Worm (Caenorhabditis elegans) whole organism, L4/young adult: ENCODE results near the gene msp-78.
A peak's percentile ranks its signal among the peaks of the same experiment; 100 is the strongest.

Source experiments
- W03F9.2 ChIP-seq: fragments of 150-350 bp; optimal IDR thresholded peaks from 2 replicates; lab custom pipeline; 2014; ENCODE audit warnings: missing biosample characterization, missing genetic modification characterization
- dao-5 ChIP-seq: sonication (generic microtip); optimal IDR thresholded peaks from 2 replicates; lab custom pipeline; 2016; ENCODE audit warnings: missing genotype, missing genetic modification characterization, moderate library complexity, missing compliant biosample characterization
- him-1 ChIP-seq: sonication (generic microtip); optimal IDR thresholded peaks from 2 replicates; lab custom pipeline; 2016; ENCODE audit warnings: missing genotype, missing genetic modification reagents, missing genetic modification characterization, missing compliant biosample characterization

msp-78 gene

ce11 chrIV:9784689-9785088, 14.8 kb downstream of the msp-78 start, which contains the start of gene sre-4:
Gene sre-4 (minus strand): TSS chrIV:9784789.
- TF ChIP-seq W03F9.2 (tag; lab: Kevin White, UChicago) = no peak
- no peak for TF ChIP-seq him-1 (tag; lab: Kevin White, UChicago)
- no peak for TF ChIP-seq dao-5 (tag; lab: Kevin White, UChicago)

- no peak for TF ChIP-seq dao-5 (tag; lab: Kevin White, UChicago)
These were observed 19.6 kb downstream of the msp-78 start, which contains the start of gene T13F2.4 for ce11 chrIV:9789496-9789895. Gene T13F2.4 (plus strand): TSS chrIV:9789796.

ce11 chrIV:9790708-9791107, 20.9 kb downstream of the msp-78 start:
- no peak for TF ChIP-seq dao-5 (tag; lab: Kevin White, UChicago)

ce11 chrIV:9795250-9795649, 25.4 kb downstream of the msp-78 start:
- TF ChIP-seq W03F9.2 (tag; lab: Kevin White, UChicago) (no peak), him-1 (tag; lab: Kevin White, UChicago) (no peak), dao-5 (tag; lab: Kevin White, UChicago) (no peak)

- TF ChIP-seq W03F9.2 (tag; lab: Kevin White, UChicago) (no peak), him-1 (tag; lab: Kevin White, UChicago) (no peak)
These were observed 26.6 kb downstream of the msp-78 start, which contains the start of gene pis-1 for ce11 chrIV:9796494-9796893. Gene pis-1 (minus strand): TSS chrIV:9796594.

ce11 chrIV:9797304-9798003, 27.6 kb downstream of the msp-78 start, which contains the start of gene T13F2.2:
Gene T13F2.2 (minus strand): TSS chrIV:9797354.
- TF ChIP-seq him-1 (tag; lab: Kevin White, UChicago) = no peak
- no peak for TF ChIP-seq W03F9.2 (tag; lab: Kevin White, UChicago)

ce11 chrIV:9798307-9798706, 28.5 kb downstream of the msp-78 start:
- TF ChIP-seq him-1 (tag; lab: Kevin White, UChicago) (no peak), dao-5 (tag; lab: Kevin White, UChicago) (no peak), W03F9.2 (tag; lab: Kevin White, UChicago) (no peak)

ce11 chrIV:9799129-9799528, 29.3 kb downstream of the msp-78 start, which contains the start of gene fat-4:
Gene fat-4 (plus strand): TSS chrIV:9799429.
- no peak for TF ChIP-seq W03F9.2 (tag; lab: Kevin White, UChicago)
- no peak for TF ChIP-seq dao-5 (tag; lab: Kevin White, UChicago)
- no peak for TF ChIP-seq him-1 (tag; lab: Kevin White, UChicago)

ce11 chrIV:9799664-9800063, 29.8 kb downstream of the msp-78 start:
- no peak for TF ChIP-seq W03F9.2 (tag; lab: Kevin White, UChicago)
- TF ChIP-seq dao-5 (tag; lab: Kevin White, UChicago) = no peak
- TF ChIP-seq him-1 (tag; lab: Kevin White, UChicago) = no peak

ce11 chrIV:9801418-9801817, 31.6 kb downstream of the msp-78 start:
- TF ChIP-seq him-1 (tag; lab: Kevin White, UChicago) (no peak), W03F9.2 (tag; lab: Kevin White, UChicago) (peak; percentile 2)

ce11 chrIV:9802711-9803110, 32.9 kb downstream of the msp-78 start, which contains the start of gene fat-3:
Gene fat-3 (plus strand): TSS chrIV:9803023.
- TF ChIP-seq W03F9.2 (tag; lab: Kevin White, UChicago) (no peak), dao-5 (tag; lab: Kevin White, UChicago) (no peak), him-1 (tag; lab: Kevin White, UChicago) (no peak)

- TF ChIP-seq W03F9.2 (tag; lab: Kevin White, UChicago) (peak; percentile 25), him-1 (tag; lab: Kevin White, UChicago) (no peak)
These were observed 33.7 kb downstream of the msp-78 start for ce11 chrIV:9803544-9803943.

ce11 chrIV:9810633-9811032, 40.8 kb downstream of the msp-78 start, which contains the start of gene dct-15:
Gene dct-15 (minus strand): TSS chrIV:9810733.
- TF ChIP-seq him-1 (tag; lab: Kevin White, UChicago) (no peak), W03F9.2 (tag; lab: Kevin White, UChicago) (no peak), dao-5 (tag; lab: Kevin White, UChicago) (no peak)

ce11 chrIV:9811487-9811886, 41.6 kb downstream of the msp-78 start:
- no peak for TF ChIP-seq W03F9.2 (tag; lab: Kevin White, UChicago)
- no peak for TF ChIP-seq dao-5 (tag; lab: Kevin White, UChicago)
- TF ChIP-seq him-1 (tag; lab: Kevin White, UChicago) = no peak
